Fruit fly (Drosophila melanogaster) whole organism, pupa: ENCODE data around the gene Elo68alpha.

Source experiments
- CG17806 ChIP-seq: fragments of 200-800 bp; sonication (Bioruptor generic); optimal IDR thresholded peaks from 2 replicates; lab custom pipeline; 2018; ENCODE audit warnings: missing biosample characterization, mild to moderate bottlenecking, missing genetic modification characterization, moderate library complexity
- EcR ChIP-seq: fragments of 200-800 bp; sonication (Bioruptor generic); optimal IDR thresholded peaks from 3 replicates; lab custom pipeline; 2019; ENCODE audit warnings: missing biosample characterization, missing genetic modification characterization, mild to moderate bottlenecking, moderate library complexity, missing genetic modification reagents
- rn ChIP-seq: fragments of 200-800 bp; sonication (Bioruptor generic); IDR thresholded peaks from 2 replicates; pipeline ENCODE4 v1.3.6; 2022; ENCODE audit warnings: missing biosample characterization, missing genetic modification characterization

- TF ChIP-seq rn (peak; percentile 39; the same call in 1 of the 2 replicates), EcR (GFP tag; lab: Kevin White, UChicago) (peak; percentile 17), CG17806 (tag; lab: Kevin White, UChicago) (peak; percentile 74)
These were observed 17.7 kb upstream of the Elo68alpha start, which contains the start of the genes FoxK and mRpL2 for dm6 chr3L:11120419-11120958.
